Worm (Caenorhabditis elegans) whole organism, early embryonic: Measurements from ENCODE around the gene C23G10.1.

Source experiments
- B0310.2 ChIP-seq: sonication (generic microtip); optimal IDR thresholded peaks from 2 replicates; lab custom pipeline; 2016; ENCODE audit warnings: mild to moderate bottlenecking, missing genetic modification characterization, missing compliant biosample characterization
- F13C5.2 ChIP-seq: sonication (generic microtip); optimal IDR thresholded peaks from 2 replicates; lab custom pipeline; 2017; ENCODE audit warnings: mild to moderate bottlenecking, missing genetic modification characterization, inconsistent platforms, missing compliant biosample characterization
- aly-1 ChIP-seq: sonication (generic microtip); optimal IDR thresholded peaks from 2 replicates; lab custom pipeline; 2016; ENCODE audit warnings: missing genetic modification characterization, missing compliant biosample characterization
- ama-1 ChIP-seq: fragments of 150-350 bp; optimal IDR thresholded peaks from 2 replicates; lab custom pipeline; 2014
- ceh-13 ChIP-seq: fragments of 200-800 bp; sonication (Bioruptor generic); optimal IDR thresholded peaks from 2 replicates; lab custom pipeline; 2018; ENCODE audit warnings: mild to moderate bottlenecking, missing genetic modification characterization, missing compliant biosample characterization
- ceh-36 ChIP-seq: sonication (generic microtip); optimal IDR thresholded peaks from 2 replicates; lab custom pipeline; 2016; ENCODE audit warnings: missing genetic modification characterization, inconsistent platforms, missing compliant biosample characterization
- ets-7 ChIP-seq: sonication (generic microtip); optimal IDR thresholded peaks from 2 replicates; lab custom pipeline; 2016; ENCODE audit warnings: missing genotype, missing genetic modification characterization, missing compliant biosample characterization
- flt-1 ChIP-seq: fragments of 200-800 bp; sonication (Bioruptor generic); IDR thresholded peaks from 2 replicates; pipeline ENCODE4 v1.3.6; 2022; ENCODE audit warnings: missing genetic modification characterization, missing compliant biosample characterization
- hmbx-1 ChIP-seq: sonication (generic microtip); optimal IDR thresholded peaks from 2 replicates; lab custom pipeline; 2016; ENCODE audit warnings: mild to moderate bottlenecking, missing genetic modification characterization, missing compliant biosample characterization
- hmg-4 ChIP-seq: fragments of 200-800 bp; sonication (Bioruptor generic); optimal IDR thresholded peaks from 2 replicates; lab custom pipeline; 2018; ENCODE audit warnings: mild to moderate bottlenecking, missing genetic modification characterization, missing compliant biosample characterization
- hnd-1 ChIP-seq: sonication (generic microtip); optimal IDR thresholded peaks from 2 replicates; lab custom pipeline; 2016; ENCODE audit warnings: missing genetic modification characterization, missing compliant biosample characterization
- pes-1 ChIP-seq: fragments of 200-800 bp; sonication (Bioruptor generic); IDR thresholded peaks from 2 replicates; pipeline ENCODE4 v1.3.6; 2022; ENCODE audit warnings: missing genetic modification reagents, missing genetic modification characterization, missing compliant biosample characterization
- scrt-1 ChIP-seq: fragments of 200-800 bp; sonication (Bioruptor generic); IDR thresholded peaks from 2 replicates; pipeline ENCODE4 v1.3.6; 2022; ENCODE audit warnings: missing genetic modification characterization, missing compliant biosample characterization
- sea-1 ChIP-seq: fragments of 200-800 bp; sonication (Bioruptor generic); conservative IDR thresholded peaks from 2 replicates; pipeline ENCODE4 v1.3.6; 2022; ENCODE audit warnings: missing genetic modification characterization, missing compliant biosample characterization
- tbx-11 ChIP-seq: fragments of 200-800 bp; sonication (Bioruptor generic); IDR thresholded peaks from 2 replicates; pipeline ENCODE4 v1.3.6; 2022; ENCODE audit warnings: missing genetic modification characterization, missing compliant biosample characterization
- tbx-37 ChIP-seq: fragments of 200-800 bp; sonication (Bioruptor generic); conservative IDR thresholded peaks from 2 replicates; pipeline ENCODE4 v1.3.6; 2022; ENCODE audit warnings: missing genetic modification reagents, missing genetic modification characterization, missing compliant biosample characterization
- tra-4 ChIP-seq: sonication (generic microtip); optimal IDR thresholded peaks from 2 replicates; lab custom pipeline; 2017; ENCODE audit warnings: missing genetic modification characterization, missing compliant biosample characterization

C23G10.1 gene

ce11 chrIII:6215943-6216342 is 6.9 kb downstream of the C23G10.1 start:
- no peak for TF ChIP-seq B0310.2 (tag; lab: Kevin White, UChicago)
- TF ChIP-seq hmbx-1 (tag; lab: Kevin White, UChicago): no peak
- no peak for TF ChIP-seq hnd-1 (tag; lab: Kevin White, UChicago)
- no peak for TF ChIP-seq F13C5.2 (tag; lab: Kevin White, UChicago)
- TF ChIP-seq scrt-1 (GFP tag; lab: Robert Waterston, UW): no peak
- TF ChIP-seq aly-1 (tag; lab: Kevin White, UChicago): no peak
- no peak for TF ChIP-seq tbx-11 (GFP tag; lab: Robert Waterston, UW)
- no peak for TF ChIP-seq ceh-13 (GFP tag; lab: Kevin White, UChicago)
- TF ChIP-seq ama-1 (lab: Kevin White, UChicago): no peak
- TF ChIP-seq sea-1 (GFP tag; lab: Robert Waterston, UW): no peak
- no peak for TF ChIP-seq hmg-4 (GFP tag; lab: Kevin White, UChicago)
- no peak for TF ChIP-seq ceh-36
- no peak for TF ChIP-seq pes-1
- TF ChIP-seq flt-1: no peak
- TF ChIP-seq ets-7 (tag; lab: Kevin White, UChicago): no peak
- no peak for TF ChIP-seq tra-4 (tag; lab: Kevin White, UChicago)
- no peak for TF ChIP-seq tbx-37 (GFP tag; lab: Robert Waterston, UW)

ce11 chrIII:6216833-6217466 is 7.9 kb downstream of the C23G10.1 start, which contains the start of gene hot-4:
TSS of gene hot-4 (plus strand) at chrIII:6217416.
- no peak for TF ChIP-seq tbx-37 (GFP tag; lab: Robert Waterston, UW)

- TF ChIP-seq flt-1: no peak
- no peak for TF ChIP-seq pes-1
- no peak for TF ChIP-seq ets-7 (tag; lab: Kevin White, UChicago)
- no peak for TF ChIP-seq tra-4 (tag; lab: Kevin White, UChicago)
- TF ChIP-seq hmg-4 (GFP tag; lab: Kevin White, UChicago): no peak
- no peak for TF ChIP-seq tbx-37 (GFP tag; lab: Robert Waterston, UW)
- TF ChIP-seq scrt-1 (GFP tag; lab: Robert Waterston, UW): no peak
- TF ChIP-seq ceh-36: no peak
- TF ChIP-seq hmbx-1 (tag; lab: Kevin White, UChicago): no peak
- no peak for TF ChIP-seq sea-1 (GFP tag; lab: Robert Waterston, UW)
- no peak for TF ChIP-seq ama-1 (lab: Kevin White, UChicago)
- TF ChIP-seq B0310.2 (tag; lab: Kevin White, UChicago): no peak
- no peak for TF ChIP-seq ceh-13 (GFP tag; lab: Kevin White, UChicago)
- no peak for TF ChIP-seq hnd-1 (tag; lab: Kevin White, UChicago)
- no peak for TF ChIP-seq tbx-11 (GFP tag; lab: Robert Waterston, UW)
- TF ChIP-seq F13C5.2 (tag; lab: Kevin White, UChicago): no peak
Observed at ce11 chrIII:6221403-6221802, 12.3 kb downstream of the C23G10.1 start.

ce11 chrIII:6230870-6231269 is 21.8 kb downstream of the C23G10.1 start, which contains the start of gene esyt-2:
TSS of gene esyt-2 (minus strand) at chrIII:6230970.
- no peak for TF ChIP-seq hnd-1 (tag; lab: Kevin White, UChicago)
- TF ChIP-seq ceh-36: no peak
- no peak for TF ChIP-seq scrt-1 (GFP tag; lab: Robert Waterston, UW)
- no peak for TF ChIP-seq F13C5.2 (tag; lab: Kevin White, UChicago)
- TF ChIP-seq tbx-37 (GFP tag; lab: Robert Waterston, UW): no peak
- no peak for TF ChIP-seq tbx-11 (GFP tag; lab: Robert Waterston, UW)
- no peak for TF ChIP-seq ceh-13 (GFP tag; lab: Kevin White, UChicago)
- TF ChIP-seq tra-4 (tag; lab: Kevin White, UChicago): no peak
- no peak for TF ChIP-seq pes-1
- TF ChIP-seq flt-1: no peak
- TF ChIP-seq hmbx-1 (tag; lab: Kevin White, UChicago): no peak
- TF ChIP-seq ama-1 (lab: Kevin White, UChicago): no peak
- no peak for TF ChIP-seq hmg-4 (GFP tag; lab: Kevin White, UChicago)
- TF ChIP-seq aly-1 (tag; lab: Kevin White, UChicago): no peak
- TF ChIP-seq ets-7 (tag; lab: Kevin White, UChicago): no peak
- TF ChIP-seq B0310.2 (tag; lab: Kevin White, UChicago): no peak
- no peak for TF ChIP-seq sea-1 (GFP tag; lab: Robert Waterston, UW)

- no peak for TF ChIP-seq hmbx-1 (tag; lab: Kevin White, UChicago)
- no peak for TF ChIP-seq ets-7 (tag; lab: Kevin White, UChicago)
- no peak for TF ChIP-seq tbx-11 (GFP tag; lab: Robert Waterston, UW)
- TF ChIP-seq pes-1: no peak
- no peak for TF ChIP-seq scrt-1 (GFP tag; lab: Robert Waterston, UW)
- no peak for TF ChIP-seq ceh-36
- TF ChIP-seq hnd-1 (tag; lab: Kevin White, UChicago): no peak
- TF ChIP-seq ama-1 (lab: Kevin White, UChicago): no peak
- no peak for TF ChIP-seq hmg-4 (GFP tag; lab: Kevin White, UChicago)
- TF ChIP-seq aly-1 (tag; lab: Kevin White, UChicago): no peak
- TF ChIP-seq sea-1 (GFP tag; lab: Robert Waterston, UW): no peak
- TF ChIP-seq F13C5.2 (tag; lab: Kevin White, UChicago): no peak
- TF ChIP-seq B0310.2 (tag; lab: Kevin White, UChicago): no peak
- TF ChIP-seq flt-1: no peak
- TF ChIP-seq tra-4 (tag; lab: Kevin White, UChicago): no peak
- no peak for TF ChIP-seq tbx-37 (GFP tag; lab: Robert Waterston, UW)
Observed at ce11 chrIII:6231880-6232279, 22.8 kb downstream of the C23G10.1 start.

- no peak for TF ChIP-seq tra-4 (tag; lab: Kevin White, UChicago)
- TF ChIP-seq B0310.2 (tag; lab: Kevin White, UChicago): no peak
- TF ChIP-seq F13C5.2 (tag; lab: Kevin White, UChicago): no peak
- no peak for TF ChIP-seq aly-1 (tag; lab: Kevin White, UChicago)
- no peak for TF ChIP-seq tbx-37 (GFP tag; lab: Robert Waterston, UW)
- TF ChIP-seq ceh-36: no peak
- no peak for TF ChIP-seq hmbx-1 (tag; lab: Kevin White, UChicago)
- no peak for TF ChIP-seq flt-1
- TF ChIP-seq tbx-11 (GFP tag; lab: Robert Waterston, UW): no peak
- TF ChIP-seq pes-1: no peak
- TF ChIP-seq hnd-1 (tag; lab: Kevin White, UChicago): no peak
- TF ChIP-seq sea-1 (GFP tag; lab: Robert Waterston, UW): no peak
- no peak for TF ChIP-seq ceh-13 (GFP tag; lab: Kevin White, UChicago)
- no peak for TF ChIP-seq ama-1 (lab: Kevin White, UChicago)
Observed at ce11 chrIII:6236649-6237048, 27.6 kb downstream of the C23G10.1 start, which contains the start of gene T12A2.21. TSS of gene T12A2.21 (minus strand) at chrIII:6236749.
